Fruit fly (Drosophila melanogaster) whole organism, embryonic: Measurements from ENCODE around the gene CG46059.

ENCODE experiments used
- Ada2b ChIP-seq: fragments of 200-800 bp; sonication (Bioruptor generic); IDR thresholded peaks from 2 replicates; pipeline ENCODE4 v1.3.6; 2022; ENCODE audit warnings: missing biosample characterization, missing genetic modification characterization
- Bgb ChIP-seq: fragments of 200-800 bp; sonication (Bioruptor generic); IDR thresholded peaks from 2 replicates; pipeline ENCODE4 v1.3.6; 2022; ENCODE audit warnings: missing biosample characterization, missing genetic modification characterization; ENCODE audit not compliant: partially characterized antibody
- Blimp-1 ChIP-seq: fragments of 200-800 bp; sonication (Bioruptor generic); optimal IDR thresholded peaks from 3 replicates; lab custom pipeline; 2018; ENCODE audit warnings: missing biosample characterization, missing genetic modification characterization, mild to moderate bottlenecking, moderate library complexity, missing genetic modification reagents
- BtbVII ChIP-seq: fragments of 200-800 bp; sonication (Bioruptor generic); optimal IDR thresholded peaks from 3 replicates; lab custom pipeline; 2017; ENCODE audit warnings: missing biosample characterization, mild to moderate bottlenecking, missing genetic modification characterization
- CG10565 ChIP-seq: fragments of 200-800 bp; sonication (Bioruptor generic); optimal IDR thresholded peaks from 3 replicates; lab custom pipeline; 2016; ENCODE audit warnings: missing biosample characterization, mild to moderate bottlenecking, missing genetic modification characterization
- CG10979 ChIP-seq: fragments of 200-800 bp; sonication (Bioruptor generic); optimal IDR thresholded peaks from 2 replicates; lab custom pipeline; 2018; ENCODE audit warnings: missing biosample characterization, mild to moderate bottlenecking, missing genetic modification characterization, moderate library complexity
- CG15696 ChIP-seq: fragments of 200-800 bp; sonication (Bioruptor generic); optimal IDR thresholded peaks from 2 replicates; lab custom pipeline; 2019; ENCODE audit warnings: missing biosample characterization, mild to moderate bottlenecking, missing genetic modification characterization, moderate library complexity
- CG1603 ChIP-seq: fragments of 200-800 bp; sonication (Bioruptor generic); optimal IDR thresholded peaks from 2 replicates; lab custom pipeline; 2019; ENCODE audit warnings: missing biosample characterization, mild to moderate bottlenecking, missing genetic modification characterization, moderate library complexity
- CG16779 ChIP-seq: fragments of 200-800 bp; sonication (Bioruptor generic); IDR thresholded peaks from 2 replicates; pipeline ENCODE4 v1.3.6; 2022; ENCODE audit warnings: missing biosample characterization, missing genetic modification characterization
- CG17328 ChIP-seq: fragments of 200-800 bp; sonication (Bioruptor generic); IDR thresholded peaks from 2 replicates; pipeline ENCODE4 v1.3.6; 2022; ENCODE audit warnings: missing biosample characterization, missing genetic modification characterization
- CG17829 ChIP-seq: fragments of 200-800 bp; optimal IDR thresholded peaks from 2 replicates; lab custom pipeline; 2019; ENCODE audit warnings: missing biosample characterization, mild to moderate bottlenecking, missing genetic modification characterization, moderate library complexity
- CG2678 ChIP-seq: fragments of 200-800 bp; sonication (Bioruptor generic); optimal IDR thresholded peaks from 3 replicates; lab custom pipeline; 2019; ENCODE audit warnings: missing biosample characterization, mild to moderate bottlenecking, missing genetic modification characterization, moderate library complexity
- CG31365 ChIP-seq: fragments of 200-800 bp; sonication (Bioruptor generic); optimal IDR thresholded peaks from 2 replicates; lab custom pipeline; 2018; ENCODE audit warnings: missing biosample characterization, mild to moderate bottlenecking, missing genetic modification characterization
- CG4404 ChIP-seq: fragments of 200-800 bp; sonication (Bioruptor generic); IDR thresholded peaks from 2 replicates; pipeline ENCODE4 v1.3.6; 2022; ENCODE audit warnings: missing biosample characterization, missing genetic modification characterization
- CG5245 ChIP-seq: fragments of 200-800 bp; sonication (Bioruptor generic); optimal IDR thresholded peaks from 3 replicates; lab custom pipeline; 2016; ENCODE audit warnings: missing biosample characterization, missing genetic modification characterization
- CG7963 ChIP-seq: fragments of 200-800 bp; sonication (Bioruptor generic); IDR thresholded peaks from 3 replicates; pipeline ENCODE4 v1.3.6; 2022; ENCODE audit warnings: missing biosample characterization, missing genetic modification characterization; ENCODE audit not compliant: partially characterized antibody
- CTCF ChIP-seq: fragments of 200-800 bp; sonication (Bioruptor generic); optimal IDR thresholded peaks from 2 replicates; lab custom pipeline; 2017; ENCODE audit warnings: missing biosample characterization, mild to moderate bottlenecking, missing genetic modification characterization, moderate library complexity
- CoRest ChIP-seq: fragments of 200-800 bp; sonication (Bioruptor generic); optimal IDR thresholded peaks from 3 replicates; lab custom pipeline; 2018; ENCODE audit warnings: missing biosample characterization, mild to moderate bottlenecking, missing genetic modification characterization, moderate library complexity
- Fer3 ChIP-seq: fragments of 200-800 bp; sonication (Bioruptor generic); optimal IDR thresholded peaks from 2 replicates; lab custom pipeline; 2018; ENCODE audit warnings: missing biosample characterization, mild to moderate bottlenecking, missing genetic modification characterization, moderate library complexity
- H2.0 ChIP-seq: fragments of 200-800 bp; sonication (Bioruptor generic); IDR thresholded peaks from 2 replicates; pipeline ENCODE4 v1.3.6; 2022; ENCODE audit warnings: missing biosample characterization, missing genetic modification characterization
- HmgZ ChIP-seq: fragments of 200-800 bp; sonication (Bioruptor generic); optimal IDR thresholded peaks from 2 replicates; lab custom pipeline; 2018; ENCODE audit warnings: missing biosample characterization, mild to moderate bottlenecking, missing genetic modification characterization
- Hmr ChIP-seq: fragments of 200-800 bp; sonication (Bioruptor generic); optimal IDR thresholded peaks from 3 replicates; lab custom pipeline; 2017; ENCODE audit warnings: mild to moderate bottlenecking, missing biosample characterization, missing genetic modification reagents, missing genetic modification characterization
- Hr3 ChIP-seq: fragments of 200-800 bp; sonication (Bioruptor generic); optimal IDR thresholded peaks from 3 replicates; lab custom pipeline; 2016; ENCODE audit warnings: missing biosample characterization, missing genetic modification characterization
- Kr ChIP-seq: fragments of 200-800 bp; sonication (Bioruptor generic); optimal IDR thresholded peaks from 2 replicates; lab custom pipeline; 2017; ENCODE audit warnings: missing biosample characterization, mild to moderate bottlenecking, missing genetic modification characterization
- MBD-R2 ChIP-seq: fragments of 200-800 bp; sonication (Bioruptor generic); IDR thresholded peaks from 2 replicates; pipeline ENCODE4 v1.3.6; 2022; ENCODE audit warnings: missing biosample characterization, missing genetic modification characterization
- Med ChIP-seq: fragments of 200-800 bp; sonication (Bioruptor generic); peaks from one replicate; lab custom pipeline; 2016; ENCODE audit warnings: missing biosample characterization, missing genetic modification characterization, mild to moderate bottlenecking, inconsistent platforms, moderate library complexity
- Mrtf ChIP-seq: fragments of 200-800 bp; sonication (Bioruptor generic); IDR thresholded peaks from 3 replicates; pipeline ENCODE4 v1.3.6; 2022; ENCODE audit warnings: missing biosample characterization, missing genetic modification characterization
- Neu2 ChIP-seq: fragments of 200-800 bp; sonication (Bioruptor generic); optimal IDR thresholded peaks from 3 replicates; lab custom pipeline; 2016; ENCODE audit warnings: missing biosample characterization, missing genetic modification characterization, borderline replicate concordance
- Optix ChIP-seq: fragments of 200-800 bp; sonication (Bioruptor generic); IDR thresholded peaks from 3 replicates; pipeline ENCODE4 v1.3.6; 2022; ENCODE audit warnings: missing biosample characterization, missing genetic modification characterization
- Sin3A ChIP-seq: fragments of >200 bp; optimal IDR thresholded peaks from 2 replicates; lab custom pipeline; 2018
- Ssrp ChIP-seq: fragments of 200-800 bp; sonication (Bioruptor generic); optimal IDR thresholded peaks from 2 replicates; lab custom pipeline; 2018; ENCODE audit warnings: missing biosample characterization, mild to moderate bottlenecking, missing genetic modification characterization, moderate library complexity
- al ChIP-seq: fragments of 200-800 bp; sonication (Bioruptor generic); IDR thresholded peaks from 2 replicates; pipeline ENCODE4 v1.3.6; 2022; ENCODE audit warnings: missing biosample characterization, missing genetic modification characterization
- aop ChIP-seq: fragments of 200-800 bp; sonication (Bioruptor generic); IDR thresholded peaks from 2 replicates; pipeline ENCODE4 v1.3.6; 2022; ENCODE audit warnings: missing biosample characterization, missing genetic modification characterization
- ara ChIP-seq: fragments of 200-800 bp; sonication (Bioruptor generic); IDR thresholded peaks from 2 replicates; pipeline ENCODE4 v1.3.6; 2022; ENCODE audit warnings: missing biosample characterization, missing genetic modification characterization
- chif ChIP-seq, 2 experiments: fragments of 200-800 bp; sonication (Bioruptor generic); optimal IDR thresholded peaks; 3 replicates each; lab custom pipeline; 2016; ENCODE audit warnings: missing biosample characterization in 2 of 2, missing genetic modification characterization in 2 of 2
- dan ChIP-seq: fragments of 200-800 bp; sonication (Bioruptor generic); IDR thresholded peaks from 2 replicates; pipeline ENCODE4 v1.3.6; 2022; ENCODE audit warnings: missing biosample characterization, missing genetic modification characterization
- dmrt11E ChIP-seq: fragments of 200-800 bp; sonication (Bioruptor generic); optimal IDR thresholded peaks from 3 replicates; lab custom pipeline; 2018; ENCODE audit warnings: missing biosample characterization, mild to moderate bottlenecking, missing genetic modification characterization, moderate library complexity
- dysf ChIP-seq: fragments of 200-800 bp; sonication (Bioruptor generic); IDR thresholded peaks from 3 replicates; pipeline ENCODE4 v1.3.6; 2022; ENCODE audit warnings: missing biosample characterization, missing genetic modification characterization
- grn ChIP-seq: fragments of 200-800 bp; sonication (Bioruptor generic); optimal IDR thresholded peaks from 3 replicates; lab custom pipeline; 2017; ENCODE audit warnings: missing biosample characterization, missing genetic modification characterization
- ind ChIP-seq: fragments of 200-800 bp; sonication (Bioruptor generic); optimal IDR thresholded peaks from 3 replicates; lab custom pipeline; 2016; ENCODE audit warnings: missing biosample characterization, missing genetic modification characterization
- insv ChIP-seq, 2 experiments: fragments of 200-800 bp; sonication (Bioruptor generic); optimal IDR thresholded peaks; 3 replicates each; lab custom pipeline; 2016 to 2018; ENCODE audit warnings: missing biosample characterization in 2 of 2, missing genetic modification characterization in 2 of 2
- prd ChIP-seq, 3 experiments: fragments of >200 bp in 2 of 3; fragments of 200-800 bp in 1 of 3; sonication (Bioruptor generic) in 1 of 3; optimal IDR thresholded peaks in 2 of 3; IDR thresholded peaks in 1 of 3; 2 replicates in 2 of 3; 3 replicates in 1 of 3; pipeline versions ENCODE4 v1.3.6 to Lab custom; 2017 to 2022; ENCODE audit warnings: missing biosample characterization in 1 of 3, missing genetic modification characterization in 1 of 3
- sim ChIP-seq: fragments of 200-800 bp; sonication (Bioruptor generic); IDR thresholded peaks from 2 replicates; pipeline ENCODE4 v1.3.6; 2022; ENCODE audit warnings: missing biosample characterization, missing genetic modification characterization
- sqz ChIP-seq: fragments of 200-800 bp; sonication (Bioruptor generic); optimal IDR thresholded peaks from 3 replicates; lab custom pipeline; 2018; ENCODE audit warnings: missing biosample characterization, mild to moderate bottlenecking, missing genetic modification characterization
- sr ChIP-seq: fragments of 200-800 bp; sonication (Bioruptor generic); IDR thresholded peaks from 3 replicates; pipeline ENCODE4 v1.3.6; 2022; ENCODE audit warnings: missing biosample characterization, missing genetic modification characterization
- stwl ChIP-seq: fragments of 200-800 bp; sonication (Bioruptor generic); optimal IDR thresholded peaks from 3 replicates; lab custom pipeline; 2018; ENCODE audit warnings: missing biosample characterization, mild to moderate bottlenecking, missing genetic modification characterization, moderate library complexity
- tap ChIP-seq: fragments of 200-800 bp; optimal IDR thresholded peaks from 3 replicates; lab custom pipeline; 2019; ENCODE audit warnings: missing biosample characterization, mild to moderate bottlenecking, missing genetic modification characterization, moderate library complexity
- tin ChIP-seq: fragments of 200-800 bp; sonication (Bioruptor generic); optimal IDR thresholded peaks from 3 replicates; lab custom pipeline; 2016; ENCODE audit warnings: missing biosample characterization, missing genetic modification characterization
- unc-4 ChIP-seq: fragments of 200-800 bp; sonication (Bioruptor generic); IDR thresholded peaks from 2 replicates; pipeline ENCODE4 v1.3.6; 2022; ENCODE audit warnings: missing biosample characterization, missing genetic modification characterization; ENCODE audit not compliant: partially characterized antibody
- zfh2 ChIP-seq: fragments of 200-800 bp; sonication (Bioruptor generic); optimal IDR thresholded peaks from 2 replicates; lab custom pipeline; 2016; ENCODE audit warnings: missing biosample characterization, missing genetic modification characterization

Gene CG46059

dm6 chr2L:19158005-19158666 is 25.5 kb downstream of the CG46059 start (continued):
- TF ChIP-seq Neu2 (GFP tag; lab: Kevin White, UChicago) (no peak), ind (GFP tag; lab: Kevin White, UChicago) (no peak), CG1603 (tag; lab: Kevin White, UChicago) (peak; percentile 37), Hmr (GFP tag; lab: Kevin White, UChicago) (peak; percentile 64), insv (GFP tag; optimal IDR thresholded peaks at IDR 0.05; lab: Kevin White, UChicago) (peak in 1 of 2 experiments; percentile 64), zfh2 (no peak), CG17328 (no peak), CG16779 (GFP tag; lab: Robert Waterston, UW) (no peak), Hr3 (GFP tag; lab: Kevin White, UChicago) (no peak), chif (GFP tag; optimal IDR thresholded peaks at IDR 0.05; lab: Kevin White, UChicago) (peak in 1 of 2 experiments; percentile 25), tin (GFP tag; lab: Kevin White, UChicago) (no peak), CG17829 (tag; lab: Kevin White, UChicago) (peak; percentile 66), Ssrp (no peak), MBD-R2 (GFP tag; lab: Robert Waterston, UW) (no peak), CG5245 (no peak), H2.0 (GFP tag; lab: Robert Waterston, UW) (no peak), al (GFP tag; lab: Robert Waterston, UW) (no peak), Ada2b (GFP tag; lab: Robert Waterston, UW) (no peak), Kr (GFP tag; lab: Kevin White, UChicago) (peak; percentile 46), dmrt11E (peak; percentile 15), Sin3A (lab: Kevin White, UChicago) (no peak), CG10979 (peak; percentile 8), CTCF (GFP tag; lab: Kevin White, UChicago) (no peak), Mrtf (GFP tag; lab: Robert Waterston, UW) (no peak), Med (GFP tag; lab: Kevin White, UChicago) (peak; percentile 91), Bgb (peak; percentile 56; the same call in 1 of the 2 replicates), CG7963 (0 out of 3 replicates have a peak, but pooled peaks have one; percentile 34), Fer3 (tag; lab: Kevin White, UChicago) (peak; percentile 23), HmgZ (tag; lab: Kevin White, UChicago) (peak; percentile 55), CG15696 (tag; lab: Kevin White, UChicago) (no peak), aop (GFP tag; lab: Robert Waterston, UW) (peak; percentile 66; the same call in 1 of the 2 replicates), CG4404 (GFP tag; lab: Robert Waterston, UW) (no peak), dysf (no peak), CG2678 (peak; percentile 45), tap (tag; lab: Kevin White, UChicago) (no peak), grn (GFP tag; lab: Kevin White, UChicago) (no peak), stwl (tag; lab: Kevin White, UChicago) (peak; percentile 0), CG31365 (tag; lab: Kevin White, UChicago) (peak; percentile 30), ara (GFP tag; lab: Robert Waterston, UW) (peak; percentile 34; the same call in 1 of the 2 replicates), BtbVII (peak; percentile 44), CoRest (no peak), sim (GFP tag; lab: Robert Waterston, UW) (0 out of 2 replicates have a peak, but pooled peaks have one; percentile 4), Optix (GFP tag; lab: Robert Waterston, UW) (no peak), Blimp-1 (GFP tag; lab: Kevin White, UChicago) (no peak), dan (no peak), unc-4 (GFP tag; lab: Robert Waterston, UW) (peak; percentile 42; the same call in 1 of the 2 replicates), prd (optimal IDR thresholded peaks at IDR 0.05; lab: Kevin White, UChicago) (no peak), prd (GFP tag; IDR thresholded peaks at IDR 0.05; lab: Robert Waterston, UW) (no peak), sqz (GFP tag; lab: Kevin White, UChicago) (peak; percentile 79), CG10565 (no peak), sr (GFP tag; lab: Robert Waterston, UW) (no peak)
